Fruit fly (Drosophila melanogaster): ENCODE measurements around the gene Ip259.

Ip259 gene

DNA sequence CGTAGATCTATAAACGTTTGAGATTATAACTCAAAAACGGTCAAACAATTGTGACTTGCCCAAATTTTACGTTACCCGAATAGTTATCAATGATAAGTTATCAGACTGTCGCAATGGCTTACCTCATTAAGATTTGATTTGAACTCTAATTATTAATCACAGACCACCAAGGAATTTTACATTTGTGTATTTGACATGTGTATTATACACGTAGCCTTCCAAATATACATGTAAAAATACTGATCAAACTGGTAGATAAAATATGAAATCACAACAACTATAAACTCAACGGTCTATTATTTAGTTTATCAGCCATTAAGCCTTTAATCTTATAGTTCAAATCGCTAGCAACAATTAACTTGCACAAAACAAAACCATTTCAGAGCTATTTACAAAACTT, 14.7 kb upstream of the Ip259 start:
- no peak for TF ChIP-seq noc (tag; optimal IDR thresholded peaks at IDR 0.05)

- no peak for TF ChIP-seq noc (tag; optimal IDR thresholded peaks at IDR 0.05)
These were observed 13.1 kb upstream of the Ip259 start for dm6 chr2L:10395035-10395434.

dm6 chr2L:10395642-10396487, 12.3 kb upstream of the Ip259 start, which contains the start of gene Mdh1:
Mdh1 (minus strand) TSS chr2L:10396332.
- TF ChIP-seq noc (tag; optimal IDR thresholded peaks at IDR 0.05): no peak

dm6 chr2L:10396488-10396824, 11.7 kb upstream of the Ip259 start, which contains the start of gene Cnot4:
Cnot4 (plus strand) TSS chr2L:10396716.
- no peak for TF ChIP-seq noc (tag; optimal IDR thresholded peaks at IDR 0.05)

DNA sequence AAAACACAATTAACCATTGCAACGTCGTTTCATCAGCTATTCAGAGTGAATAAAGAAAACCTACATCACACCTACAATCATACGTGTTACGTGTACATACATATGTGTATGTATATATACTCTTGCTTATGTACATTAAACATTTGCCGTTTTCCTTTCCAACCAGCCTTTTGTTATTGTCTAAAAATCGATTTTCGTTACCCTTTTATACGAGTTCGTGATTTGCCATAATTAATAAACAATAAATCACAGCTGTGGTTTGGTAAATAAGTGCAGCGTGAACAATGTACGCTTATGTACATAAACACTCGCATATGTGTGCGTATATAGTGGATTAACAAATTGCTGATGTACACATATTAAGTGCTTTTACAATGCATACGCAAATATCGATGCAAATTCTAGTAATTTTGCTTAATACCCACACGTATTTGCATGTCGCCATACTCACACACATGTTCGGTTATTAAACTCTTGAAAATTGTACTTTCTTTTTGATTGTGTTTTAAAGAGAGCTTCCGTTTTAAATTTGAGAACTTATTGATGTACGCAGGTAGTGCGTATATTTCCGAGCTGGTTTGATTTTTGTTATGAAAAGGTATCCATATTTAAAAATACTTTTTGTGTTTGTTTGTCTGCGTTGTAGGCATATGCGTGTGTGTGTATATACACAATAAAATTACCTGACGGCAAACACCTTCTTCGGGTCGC, 11.1 kb upstream of the Ip259 start:
- TF ChIP-seq noc (tag; optimal IDR thresholded peaks at IDR 0.05): no peak

- TF ChIP-seq noc (tag; optimal IDR thresholded peaks at IDR 0.05): no peak
These were observed 4.3 kb upstream of the Ip259 start for dm6 chr2L:10403803-10404315.

DNA sequence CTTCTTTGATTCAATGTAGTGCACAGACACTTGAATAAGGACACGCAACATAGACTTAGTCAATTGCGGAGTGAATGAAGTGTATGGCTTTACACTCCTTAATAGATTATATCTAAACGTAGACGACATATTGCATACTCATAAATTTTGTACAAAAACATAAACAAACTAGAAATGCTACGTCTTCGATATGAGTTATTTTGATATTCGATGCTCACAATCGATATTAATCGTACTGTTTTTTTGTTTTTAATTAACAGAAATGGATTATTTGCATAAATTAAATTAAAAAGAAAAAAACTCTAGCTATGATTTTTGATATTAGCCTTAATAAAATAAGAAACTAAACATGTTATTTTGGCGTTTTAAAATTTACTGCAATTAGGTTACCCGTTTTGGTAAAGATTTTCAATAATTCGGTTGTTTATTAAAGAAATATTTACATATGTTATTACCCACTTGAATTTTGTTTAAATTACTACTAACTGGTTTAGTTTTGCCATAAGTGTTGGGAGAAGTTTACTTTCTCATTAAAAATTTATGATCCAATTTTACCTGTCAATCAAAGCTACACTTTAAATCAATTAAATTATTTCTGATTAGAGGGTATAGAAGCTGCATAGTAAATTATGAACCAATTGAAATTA, 3.0 kb upstream of the Ip259 start, which contains the start of the genes CG17768, LSm-4 and Ir31a:
CG17768 (minus strand) TSS at position 196 of the 647 bp plus-strand sequence.
LSm-4 (minus strand) TSS at position 196 of the 647 bp plus-strand sequence.
Ir31a (plus strand) TSS at position 558 of the 647 bp plus-strand sequence.
- TF ChIP-seq noc (tag; optimal IDR thresholded peaks at IDR 0.05): no peak

DNA sequence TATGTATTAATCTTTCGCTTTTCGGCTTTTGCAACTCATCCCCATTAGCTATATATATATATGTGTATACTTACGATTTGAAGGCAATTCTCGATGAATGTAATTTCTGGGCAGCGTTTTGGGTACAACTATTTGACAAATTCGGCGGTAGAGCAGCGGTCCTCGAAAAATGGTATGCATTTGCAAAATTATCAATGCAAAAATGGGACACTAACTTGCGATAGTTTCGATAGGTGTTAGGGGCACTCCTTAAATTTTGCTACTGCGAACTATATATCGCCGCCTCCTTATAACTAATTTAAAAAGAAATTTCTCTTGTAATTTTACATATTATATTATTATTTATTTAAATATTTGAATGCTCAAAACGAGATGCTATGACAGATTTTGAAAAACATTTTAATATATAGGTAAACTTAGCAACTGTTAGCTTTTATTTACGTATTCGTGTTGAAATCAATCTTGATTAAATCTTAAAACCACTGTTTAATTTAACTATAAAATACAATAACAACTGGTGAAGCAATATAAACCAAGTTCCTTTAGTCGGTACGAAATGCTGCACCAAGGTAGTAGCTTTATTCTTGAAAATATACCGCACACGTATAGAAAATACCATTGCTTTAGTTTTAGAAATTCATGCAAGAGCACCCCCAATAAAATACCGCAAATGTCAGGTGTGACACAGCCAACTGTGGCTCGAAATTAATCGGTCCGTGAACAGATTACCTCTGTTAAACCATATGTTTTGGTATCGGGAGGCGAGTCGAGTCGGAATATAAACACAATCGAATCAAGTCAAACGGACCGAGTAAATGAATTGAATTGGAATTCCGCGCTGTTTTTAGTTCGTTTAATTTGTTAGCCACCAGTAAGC, 5.3 kb downstream of the Ip259 start, which contains the start of the genes CG5355 and Klp31E:
CG5355 (minus strand) TSS at position 213 of the 877 bp plus-strand sequence.
Klp31E (plus strand) TSS at position 767 of the 877 bp plus-strand sequence.
- TF ChIP-seq noc (tag; optimal IDR thresholded peaks at IDR 0.05): no peak

- no peak for TF ChIP-seq noc (tag; optimal IDR thresholded peaks at IDR 0.05)
These were observed 10.8 kb downstream of the Ip259 start, which contains the start of gene RfC3 for dm6 chr2L:10418981-10419380. RfC3 (plus strand) TSS chr2L:10419190.

DNA sequence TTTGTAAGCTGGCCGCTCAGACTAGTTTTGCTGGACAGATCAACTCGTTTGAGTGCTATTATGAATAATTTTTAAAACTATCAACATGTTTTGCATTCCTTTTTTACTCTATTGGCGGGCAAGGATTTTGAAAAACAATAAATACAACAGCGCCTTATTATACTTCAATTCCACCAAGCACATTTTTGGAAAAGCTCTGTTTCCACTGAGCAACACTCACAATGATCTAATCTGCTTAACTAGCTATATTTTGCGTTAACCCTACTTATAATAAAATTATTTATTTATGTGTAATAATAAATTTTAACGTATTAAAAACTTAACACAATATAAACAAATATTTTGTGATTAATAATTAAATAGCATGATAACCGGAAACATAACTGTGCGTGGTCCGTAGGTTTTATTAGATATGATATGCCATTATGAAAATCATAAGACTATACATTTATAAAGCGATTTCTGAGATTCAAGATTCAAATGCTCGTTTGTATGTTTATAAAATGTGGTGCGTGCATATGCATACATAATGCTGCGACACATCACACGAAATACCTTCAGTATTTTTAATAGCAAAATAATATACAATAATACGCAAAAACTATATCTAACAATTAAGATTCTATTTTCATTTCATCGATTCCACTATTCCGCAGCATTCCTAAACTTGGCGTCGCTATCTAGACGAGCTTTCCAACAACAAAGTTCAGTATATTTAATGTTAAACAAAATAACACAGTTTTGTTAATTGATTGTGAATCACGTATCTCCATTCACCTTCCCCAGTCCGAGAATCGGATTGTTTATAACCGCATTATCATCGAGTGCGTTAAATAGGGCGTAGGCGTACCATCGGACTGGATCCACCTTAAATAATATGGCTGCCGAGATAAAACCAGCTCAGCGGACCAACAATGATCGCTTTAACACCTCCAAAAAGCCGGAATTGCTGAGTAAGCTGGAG, 14.8 kb downstream of the Ip259 start, which contains the start of the genes pie and Wdfy2:
pie (minus strand) TSS at position 138 of the 964 bp plus-strand sequence.
Wdfy2 (plus strand) TSS at position 649 of the 964 bp plus-strand sequence.
- no peak for TF ChIP-seq noc (tag; optimal IDR thresholded peaks at IDR 0.05)

DNA sequence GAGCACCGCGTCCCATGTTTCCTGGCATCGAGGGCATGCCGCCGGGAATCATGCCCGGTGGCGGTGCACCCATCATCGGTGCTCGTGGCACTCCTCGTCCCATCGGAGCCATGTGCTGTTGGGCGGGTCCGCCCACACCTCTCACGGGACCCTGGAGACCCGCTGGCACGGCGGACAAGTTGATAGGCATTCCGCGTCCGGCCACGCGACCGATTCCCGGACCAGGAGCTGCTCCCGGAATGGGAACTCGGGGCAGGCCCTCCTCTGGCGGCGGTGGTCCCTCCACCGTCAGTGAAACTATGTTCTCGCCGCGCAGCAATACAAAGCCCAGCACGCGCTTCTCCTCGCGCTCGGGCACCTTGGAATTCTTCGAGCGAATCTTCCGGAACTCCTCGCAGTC, 17.4 kb downstream of the Ip259 start:
- no peak for TF ChIP-seq noc (tag; optimal IDR thresholded peaks at IDR 0.05)

- TF ChIP-seq noc (tag; optimal IDR thresholded peaks at IDR 0.05): no peak
These were observed 18.4 kb downstream of the Ip259 start, which contains the start of the genes SmB and KdelR for dm6 chr2L:10426534-10427048. SmB (minus strand) TSS chr2L:10426627. KdelR (plus strand) TSS chr2L:10426887.

DNA sequence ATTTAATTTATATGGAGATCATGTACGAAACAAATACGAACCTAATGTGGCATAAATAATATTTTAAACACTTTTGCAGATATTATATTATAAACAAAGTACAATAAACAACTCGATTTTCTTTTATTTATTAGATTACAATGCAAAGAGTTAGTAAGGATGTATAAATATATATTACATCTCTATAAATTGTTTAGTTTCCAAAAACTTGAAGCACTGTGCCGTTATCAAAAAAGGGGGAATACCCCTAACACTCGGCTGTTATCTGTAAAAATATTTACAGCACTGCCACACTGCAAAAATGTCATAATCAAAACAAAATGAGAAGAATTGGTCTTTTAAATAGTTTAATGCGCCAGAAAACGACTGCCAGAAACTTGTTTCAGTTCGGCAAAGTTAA, 20.4 kb downstream of the Ip259 start, which contains the start of gene CG5188:
CG5188 (plus strand) TSS at position 302 of the 400 bp plus-strand sequence.
- peak; percentile 8 for TF ChIP-seq noc (tag; optimal IDR thresholded peaks at IDR 0.05)
